Fruit fly (Drosophila melanogaster): ENCODE data around the gene CG7963.

- TF ChIP-seq h (optimal IDR thresholded peaks at IDR 0.05) (no peak), Sin3A (optimal IDR thresholded peaks at IDR 0.05) (no peak), Myc (optimal IDR thresholded peaks at IDR 0.05) (no peak), psq (optimal IDR thresholded peaks at IDR 0.05) (no peak)
Observed at dm6 chr3R:8321447-8321846, 41.2 kb upstream of the CG7963 start, which contains the start of gene Or85a.

Measured in Kc167 (cell line).